Fruit fly (Drosophila melanogaster): ENCODE results near the gene vn.

The vn gene

DNA sequence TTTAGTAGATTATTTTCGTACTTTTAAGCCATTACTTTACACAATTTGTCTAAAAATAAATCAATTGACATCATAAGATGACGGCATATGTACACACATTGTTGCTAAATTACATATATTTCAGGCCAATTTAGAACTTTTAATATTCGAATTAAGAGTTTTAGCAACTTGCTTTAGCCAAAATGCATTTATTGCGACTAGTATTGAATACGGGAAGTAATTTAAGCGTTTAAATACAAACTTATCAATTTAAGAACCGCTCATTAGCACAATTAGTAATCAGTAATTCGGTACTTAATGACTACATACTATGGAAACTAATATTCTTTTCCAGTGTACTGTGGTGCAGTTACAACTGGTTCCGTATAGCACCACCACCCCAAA is 36.3 kb downstream of the vn start (continued):
- TF ChIP-seq Eip74EF (GFP tag; optimal IDR thresholded peaks at IDR 0.05) (peak in 1 of 2 experiments; percentile 27), CG34422 (GFP tag; IDR thresholded peaks at IDR 0.05) (no peak), bigmax (GFP tag; optimal IDR thresholded peaks at IDR 0.05) (no peak), CG11247 (GFP tag; IDR thresholded peaks at IDR 0.05) (no peak), CG3847 (GFP tag; IDR thresholded peaks at IDR 0.05) (no peak), CG8281 (tag; optimal IDR thresholded peaks at IDR 0.05) (no peak), CG11695 (GFP tag; IDR thresholded peaks at IDR 0.05) (0 out of 3 replicates have a peak, but pooled peaks have one; percentile 21), CG1233 (GFP tag; optimal IDR thresholded peaks at IDR 0.05) (peak; percentile 44), CG12391 (tag; optimal IDR thresholded peaks at IDR 0.05) (peak; percentile 29), jumu (GFP tag; optimal IDR thresholded peaks at IDR 0.05) (no peak), zfh1 (GFP tag; IDR thresholded peaks at IDR 0.05) (no peak), CG15514 (GFP tag; optimal IDR thresholded peaks at IDR 0.05) (no peak), CG18619 (GFP tag; optimal IDR thresholded peaks at IDR 0.05) (peak; percentile 7), CG7839 (tag; optimal IDR thresholded peaks at IDR 0.05) (peak; percentile 20), dysf (GFP tag; IDR thresholded peaks at IDR 0.05) (no peak), CG32767 (GFP tag; IDR thresholded peaks at IDR 0.05) (no peak), ems (GFP tag; optimal IDR thresholded peaks at IDR 0.05) (no peak), Bteb2 (GFP tag; optimal IDR thresholded peaks at IDR 0.05) (no peak), CG17359 (tag; optimal IDR thresholded peaks at IDR 0.05) (no peak), CG10209 (GFP tag; optimal IDR thresholded peaks at IDR 0.05) (peak; percentile 4), CG14014 (GFP tag; IDR thresholded peaks at IDR 0.05) (no peak), CG31441 (GFP tag; IDR thresholded peaks at IDR 0.05) (peak; percentile 61; the same call in 1 of the 2 replicates), Hr51 (GFP tag; optimal IDR thresholded peaks at IDR 0.05) (peak in 1 of 2 experiments; percentile 48), btn (GFP tag; optimal IDR thresholded peaks at IDR 0.05) (no peak), CG9932 (GFP tag; IDR thresholded peaks at IDR 0.05) (0 out of 2 replicates have a peak, but pooled peaks have one; percentile 12), CG2889 (GFP tag; IDR thresholded peaks at IDR 0.05) (no peak), CG3407 (GFP tag; optimal IDR thresholded peaks at IDR 0.05) (no peak), CG10959 (GFP tag; IDR thresholded peaks at IDR 0.05) (no peak), CG11723 (GFP tag; optimal IDR thresholded peaks at IDR 0.05) (peak; percentile 25), Ssrp (tag; optimal IDR thresholded peaks at IDR 0.05) (peak; percentile 24), CG2875 (GFP tag; optimal IDR thresholded peaks at IDR 0.05) (peak; percentile 0), CG4730 (GFP tag; IDR thresholded peaks at IDR 0.05) (no peak), trh (GFP tag; optimal IDR thresholded peaks at IDR 0.05) (no peak), Hey (tag; optimal IDR thresholded peaks at IDR 0.05) (no peak), HLH4C (GFP tag; IDR thresholded peaks at IDR 0.05; ENCODE audit: partially characterized antibody) (no peak), CG8924 (tag; optimal IDR thresholded peaks at IDR 0.05) (peak; percentile 4), CG13775 (GFP tag; optimal IDR thresholded peaks at IDR 0.05) (no peak), sens (GFP tag) (peak; percentile 57), CG12769 (tag; optimal IDR thresholded peaks at IDR 0.05) (no peak), Mes4 (GFP tag; optimal IDR thresholded peaks at IDR 0.05) (no peak), Hmr (GFP tag; optimal IDR thresholded peaks at IDR 0.05) (peak; percentile 13), CG10979 (tag; optimal IDR thresholded peaks at IDR 0.05) (peak; percentile 38), MBD-R2 (GFP tag; IDR thresholded peaks at IDR 0.05) (no peak), Sox100B (GFP tag; optimal IDR thresholded peaks at IDR 0.05) (peak; percentile 55), CG8944 (GFP tag; optimal IDR thresholded peaks at IDR 0.05) (no peak), CG17361 (GFP tag; IDR thresholded peaks at IDR 0.05) (peak; percentile 79; the same call in 2 of the 3 replicates), CrebB (tag; optimal IDR thresholded peaks at IDR 0.05) (no peak), emc (GFP tag; optimal IDR thresholded peaks at IDR 0.05) (no peak), lmd (GFP tag; IDR thresholded peaks at IDR 0.05) (0 out of 2 replicates have a peak, but pooled peaks have one; percentile 11), CG9609 (GFP tag; optimal IDR thresholded peaks at IDR 0.05) (no peak), fd102C (GFP tag; optimal IDR thresholded peaks at IDR 0.05) (no peak)

Data from whole organism, embryonic.